Worm (Caenorhabditis elegans): ENCODE data around the gene Y71H2AM.3.
A peak's percentile ranks its signal among the peaks of the same experiment; 100 is the strongest.
"Not testable (repeated sequence)": the region's sequence is repeated elsewhere in the genome, so short reads cannot be mapped to it uniquely, and the experiment has no call there.

Gene Y71H2AM.3

DNA sequence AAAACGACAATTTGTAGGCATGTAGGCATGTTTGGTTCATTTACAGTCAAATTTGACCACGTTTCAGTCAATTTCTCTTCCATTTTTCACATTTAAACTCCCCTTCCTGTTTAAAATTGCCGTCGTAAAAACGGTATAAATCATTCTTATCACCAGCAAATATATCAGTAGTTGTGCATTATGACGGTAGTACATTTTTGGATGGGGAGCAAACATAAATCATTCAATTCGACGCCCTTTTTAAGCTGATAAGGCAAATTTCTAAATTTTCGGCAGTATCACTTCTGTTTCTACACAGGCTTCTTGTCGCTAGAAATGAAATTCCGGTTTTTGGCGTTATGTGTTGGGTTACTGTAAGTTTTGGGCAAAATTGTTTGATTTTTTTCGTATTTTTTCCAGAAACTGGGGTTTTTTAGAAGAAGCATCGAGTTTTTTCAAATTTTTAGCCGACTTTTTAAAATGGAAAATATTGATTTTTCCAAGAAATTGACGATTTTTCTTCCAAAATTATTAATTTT lies 36.7 kb downstream of the Y71H2AM.3 start, which contains the start of gene H34I24.2:
Gene H34I24.2, plus strand, starts transcription at position 189 of the 518 bp plus-strand sequence.
- no peak for TF ChIP-seq nhr-77 (tag; optimal IDR thresholded peaks at IDR 0.05)
- TF ChIP-seq ceh-20 (GFP tag; IDR thresholded peaks at IDR 0.05): peak; percentile 46; the same call in 1 of the 2 replicates
- peak; percentile 63 for TF ChIP-seq aha-1 (tag)
- peak in 1 of 2 experiments; percentile 66 for TF ChIP-seq unc-62 (GFP tag; optimal IDR thresholded peaks at IDR 0.05 in 1 of 2)
- TF ChIP-seq unc-62 (tag; optimal IDR thresholded peaks at IDR 0.05): no peak
- TF ChIP-seq hlh-11 (tag; optimal IDR thresholded peaks at IDR 0.05): peak; percentile 5
- 0 out of 2 replicates have a peak, but pooled peaks have one; percentile 14 for TF ChIP-seq php-3 (GFP tag; IDR thresholded peaks at IDR 0.05)
- TF ChIP-seq pqm-1 (tag; optimal IDR thresholded peaks at IDR 0.05): peak; percentile 92
- no peak for TF ChIP-seq nhr-48 (tag; optimal IDR thresholded peaks at IDR 0.05)
- peak; percentile 21 for TF ChIP-seq nhr-28 (tag; optimal IDR thresholded peaks at IDR 0.05)
- TF ChIP-seq unc-39 (tag; optimal IDR thresholded peaks at IDR 0.05): no peak

DNA sequence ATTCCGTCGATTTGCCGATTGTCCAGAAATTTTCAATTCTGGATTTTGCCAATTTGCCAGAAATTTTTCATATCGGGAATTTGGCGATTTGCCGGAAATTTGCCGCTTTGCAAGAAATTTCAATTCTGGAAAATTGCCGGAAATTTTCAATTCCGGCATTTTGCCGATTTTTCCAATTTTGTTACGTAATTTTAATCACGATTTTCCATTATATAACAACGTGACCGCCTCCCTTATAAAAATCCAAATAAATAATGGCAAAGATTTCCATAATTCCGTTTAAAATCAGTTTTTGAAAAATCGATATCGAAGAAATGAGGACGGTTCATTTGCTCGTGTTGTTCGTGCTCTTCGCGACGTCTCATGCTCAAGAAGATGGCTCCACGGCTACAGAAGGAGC lies 41.5 kb downstream of the Y71H2AM.3 start, which contains the start of gene H34I24.1:
Gene H34I24.1, plus strand, starts transcription at position 301 of the 400 bp plus-strand sequence.
- TF ChIP-seq lim-7 (GFP tag; IDR thresholded peaks at IDR 0.05); saeg-2 (GFP tag; IDR thresholded peaks at IDR 0.05); ztf-11 (tag; optimal IDR thresholded peaks at IDR 0.05): not testable (repeated sequence)

DNA sequence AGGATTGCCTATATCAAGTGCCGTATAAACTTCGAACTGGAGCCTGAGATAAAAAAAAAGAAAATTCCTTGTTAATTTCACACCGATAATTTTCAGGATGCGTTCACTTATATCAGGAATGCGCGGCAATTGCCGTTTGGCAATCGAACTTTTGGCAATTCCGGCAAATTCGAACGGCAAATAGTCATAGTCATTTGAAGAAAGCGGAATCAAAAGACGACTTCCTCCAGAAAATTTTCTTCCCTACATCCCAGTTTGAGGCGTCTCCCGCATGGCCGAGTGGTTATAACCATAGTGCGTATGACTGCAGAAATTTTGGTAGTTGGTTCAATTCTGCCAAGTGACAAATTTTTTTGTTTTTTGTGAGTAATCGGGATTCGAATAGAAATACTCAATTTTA lies 50.7 kb downstream of the Y71H2AM.3 start, which contains the start of gene F56F11.4:
Gene F56F11.4, plus strand, starts transcription at position 301 of the 400 bp plus-strand sequence.
- TF ChIP-seq pqm-1 (tag; optimal IDR thresholded peaks at IDR 0.05): no peak
- no peak for TF ChIP-seq ZK546.5 (tag; optimal IDR thresholded peaks at IDR 0.05)
- no peak for TF ChIP-seq nhr-11 (tag; optimal IDR thresholded peaks at IDR 0.05)
- no peak for TF ChIP-seq set-16 (GFP tag; IDR thresholded peaks at IDR 0.05)
- TF ChIP-seq aha-1 (tag): no peak
- TF ChIP-seq tra-1 (GFP tag; IDR thresholded peaks at IDR 0.05): no peak
- TF ChIP-seq dve-1 (tag; optimal IDR thresholded peaks at IDR 0.05; ENCODE audit: insufficient read depth): no peak
- no peak for TF ChIP-seq gei-8 (GFP tag; optimal IDR thresholded peaks at IDR 0.05)
- TF ChIP-seq vab-7 (GFP tag; IDR thresholded peaks at IDR 0.05): no peak
- TF ChIP-seq zfp-2 (tag; optimal IDR thresholded peaks at IDR 0.05): no peak
- no peak for TF ChIP-seq lin-39 (tag; optimal IDR thresholded peaks at IDR 0.05)
- TF ChIP-seq Y48G9A.11 (GFP tag; IDR thresholded peaks at IDR 0.05): no peak
- TF ChIP-seq attf-4 (tag; optimal IDR thresholded peaks at IDR 0.05): no peak
- no peak for TF ChIP-seq F10B5.3 (tag; optimal IDR thresholded peaks at IDR 0.05)
- TF ChIP-seq nhr-77 (tag; optimal IDR thresholded peaks at IDR 0.05): no peak
- no peak for TF ChIP-seq aly-2 (tag; optimal IDR thresholded peaks at IDR 0.05)
- TF ChIP-seq fkh-10 (GFP tag; optimal IDR thresholded peaks at IDR 0.05): no peak
- no peak for TF ChIP-seq nhr-6 (tag; optimal IDR thresholded peaks at IDR 0.05)

DNA sequence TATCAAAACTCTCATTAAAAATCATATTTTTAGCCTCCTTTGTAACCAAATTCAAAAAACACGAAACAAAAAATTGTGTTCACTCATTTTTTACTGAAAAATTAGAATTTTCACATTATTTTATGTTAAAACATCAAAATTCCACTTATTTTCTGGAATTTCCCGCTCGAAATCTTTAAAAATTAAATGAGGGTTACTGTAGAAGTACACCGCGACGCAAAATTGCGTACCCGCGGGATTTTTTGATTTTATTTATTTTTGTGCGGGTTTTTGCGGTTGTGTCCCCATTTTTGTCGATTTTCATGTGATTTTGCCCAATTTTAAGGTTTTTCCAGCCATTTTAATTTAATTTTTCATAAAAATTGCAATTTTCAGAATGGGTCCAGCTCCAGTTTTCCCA lies 53.1 kb downstream of the Y71H2AM.3 start:
- TF ChIP-seq ceh-62 (tag; optimal IDR thresholded peaks at IDR 0.05) (no peak), sdz-12 (GFP tag; optimal IDR thresholded peaks at IDR 0.05) (no peak), unc-130 (GFP tag; optimal IDR thresholded peaks at IDR 0.05) (peak; percentile 41)

All from whole organism, L4 larva.